Fruit fly (Drosophila melanogaster): ENCODE measurements around the gene CG8086.

CG8086 gene

DNA sequence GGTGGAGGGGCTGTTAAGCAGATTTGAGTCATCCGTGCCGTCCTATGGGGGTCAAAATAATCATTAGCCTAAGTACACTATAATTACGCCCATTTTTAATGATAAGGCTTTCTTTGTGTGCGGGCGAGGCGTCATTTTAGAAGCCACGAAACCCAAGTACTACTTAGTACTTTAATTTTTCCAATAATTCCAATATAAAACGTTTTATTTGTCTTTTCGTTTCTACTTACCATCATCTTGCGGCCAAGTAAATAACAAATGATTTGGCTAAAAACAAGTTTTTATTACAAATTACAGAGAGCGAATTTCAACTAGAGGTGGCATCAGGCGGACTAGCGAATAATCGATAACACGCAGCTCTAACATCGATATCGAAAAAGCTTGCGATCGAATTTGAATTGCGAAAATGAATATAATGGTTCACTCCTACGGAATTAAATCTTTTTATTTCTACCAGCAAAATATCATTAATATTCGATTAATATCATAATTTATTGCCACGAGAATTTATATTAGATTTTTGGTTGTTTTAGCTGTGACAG, 36.8 kb downstream of the CG8086 start, which contains the start of gene Snx6 (continued):
- no peak for TF ChIP-seq CG18476 (GFP tag; optimal IDR thresholded peaks at IDR 0.05)
- TF ChIP-seq pzg (GFP tag; optimal IDR thresholded peaks at IDR 0.05): peak; percentile 38
- peak; percentile 28; the same call in 1 of the 3 replicates for TF ChIP-seq Opbp (GFP tag; IDR thresholded peaks at IDR 0.05; ENCODE audit: partially characterized antibody)
- no peak for TF ChIP-seq abd-A (tag; optimal IDR thresholded peaks at IDR 0.05)
- TF ChIP-seq trem (tag; optimal IDR thresholded peaks at IDR 0.05): peak; percentile 27
- peak; percentile 80 for TF ChIP-seq exex (tag; optimal IDR thresholded peaks at IDR 0.05)
- peak; percentile 62 for TF ChIP-seq stwl (tag; optimal IDR thresholded peaks at IDR 0.05)
- peak; percentile 40; the same call in 1 of the 3 replicates for TF ChIP-seq knrl (GFP tag; IDR thresholded peaks at IDR 0.05; ENCODE audit: partially characterized antibody)
- peak; percentile 64 for TF ChIP-seq BEAF-32 (GFP tag; optimal IDR thresholded peaks at IDR 0.05)
- no peak for TF ChIP-seq E2f1 (GFP tag; IDR thresholded peaks at IDR 0.05)
- no peak for TF ChIP-seq inv (GFP tag; IDR thresholded peaks at IDR 0.05; ENCODE audit: partially characterized antibody)
- TF ChIP-seq Bgb (GFP tag; IDR thresholded peaks at IDR 0.05; ENCODE audit: partially characterized antibody): peak; percentile 71
- peak; percentile 12 for TF ChIP-seq CG14710 (tag; optimal IDR thresholded peaks at IDR 0.05)
- peak; percentile 63; the same call in 2 of the 3 replicates for TF ChIP-seq vnd (GFP tag; IDR thresholded peaks at IDR 0.05; ENCODE audit: partially characterized antibody)
- TF ChIP-seq YL-1 (GFP tag; optimal IDR thresholded peaks at IDR 0.05): peak; percentile 14
- TF ChIP-seq CG6254 (GFP tag; optimal IDR thresholded peaks at IDR 0.05): no peak
- TF ChIP-seq CG13624 (GFP tag; optimal IDR thresholded peaks at IDR 0.05): no peak
- no peak for TF ChIP-seq CG12071 (GFP tag; optimal IDR thresholded peaks at IDR 0.05)
- no peak for TF ChIP-seq gsb (GFP tag; IDR thresholded peaks at IDR 0.05)
- TF ChIP-seq CG30020 (tag; optimal IDR thresholded peaks at IDR 0.05): no peak
- no peak for TF ChIP-seq Oaz (GFP tag; IDR thresholded peaks at IDR 0.05)
- TF ChIP-seq Drgx (GFP tag; IDR thresholded peaks at IDR 0.05): no peak
- TF ChIP-seq CG14860 (GFP tag; IDR thresholded peaks at IDR 0.05; ENCODE audit: partially characterized antibody): peak; percentile 35; the same call in 2 of the 3 replicates
- peak; percentile 56 for TF ChIP-seq lbe (GFP tag; optimal IDR thresholded peaks at IDR 0.05)
- peak; percentile 68 for TF ChIP-seq unc-4 (GFP tag; IDR thresholded peaks at IDR 0.05; ENCODE audit: partially characterized antibody)
- peak; percentile 70 for TF ChIP-seq HLH4C (GFP tag; IDR thresholded peaks at IDR 0.05; ENCODE audit: partially characterized antibody)

DNA sequence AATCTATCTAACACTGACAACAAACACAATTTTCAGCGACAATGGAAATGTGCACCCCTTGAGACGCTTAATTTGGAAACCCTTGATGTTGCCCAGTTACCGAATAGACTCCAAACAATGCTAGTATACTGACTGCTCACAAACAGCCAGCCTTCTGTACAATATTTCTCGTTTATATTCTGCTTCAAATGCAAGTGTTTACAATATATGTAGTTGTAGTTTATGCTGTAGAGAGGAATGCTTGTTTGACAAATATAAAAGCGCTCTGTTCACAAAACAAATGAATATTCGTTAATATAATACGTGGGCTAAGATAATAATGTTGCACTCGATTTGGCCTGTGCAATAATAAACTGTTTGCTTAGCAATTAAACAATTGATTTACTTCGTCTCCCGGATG, 39.4 kb downstream of the CG8086 start, which contains the start of gene CG8292:
TSS of gene CG8292 (minus strand) at position 101 of the 400 bp plus-strand sequence.
- TF ChIP-seq Tbp (GFP tag; optimal IDR thresholded peaks at IDR 0.05) (no peak), corto (GFP tag; optimal IDR thresholded peaks at IDR 0.05) (no peak), Nf-YC (tag; optimal IDR thresholded peaks at IDR 0.05) (no peak), CG9215 (GFP tag; IDR thresholded peaks at IDR 0.05) (no peak), CHES-1-like (GFP tag; optimal IDR thresholded peaks at IDR 0.05) (no peak), CG10654 (GFP tag; optimal IDR thresholded peaks at IDR 0.05) (no peak), CG15514 (GFP tag; optimal IDR thresholded peaks at IDR 0.05) (no peak), zen (tag; optimal IDR thresholded peaks at IDR 0.05) (no peak), CG12659 (GFP tag; optimal IDR thresholded peaks at IDR 0.05) (no peak), ara (GFP tag; IDR thresholded peaks at IDR 0.05) (no peak), scrt (GFP tag; optimal IDR thresholded peaks at IDR 0.05) (no peak), dpn (GFP tag; optimal IDR thresholded peaks at IDR 0.05) (no peak), YL-1 (GFP tag; optimal IDR thresholded peaks at IDR 0.05) (no peak), CG13424 (tag; optimal IDR thresholded peaks at IDR 0.05) (no peak)

Data from whole organism, embryonic.